Worm (Caenorhabditis elegans): ENCODE measurements around the gene dpy-11.

The dpy-11 gene

DNA sequence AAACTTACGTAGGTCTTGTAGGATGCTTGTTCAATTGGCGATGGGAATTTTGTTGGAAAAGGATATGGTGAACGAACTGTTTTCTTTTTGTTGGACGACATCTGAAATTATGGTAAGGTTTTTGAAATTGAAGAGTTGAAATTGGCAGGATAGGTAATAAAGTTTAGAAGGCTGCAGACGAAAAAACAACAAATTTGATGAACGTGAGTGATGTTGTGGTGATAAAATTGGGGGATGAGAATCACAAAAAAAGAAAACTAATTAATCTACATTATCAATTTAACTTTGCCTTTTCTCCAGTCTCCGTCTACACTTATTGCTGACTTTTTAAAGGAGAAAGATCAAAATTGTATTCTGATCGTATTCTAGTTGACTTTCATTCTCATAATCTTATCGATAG is 21.2 kb downstream of the dpy-11 start, which contains the start of gene cpt-6:
Gene cpt-6, minus strand, starts transcription at position 101 of the 400 bp plus-strand sequence.
- TF ChIP-seq nhr-76 (tag; optimal IDR thresholded peaks at IDR 0.05) (no peak), blmp-1 (tag; optimal IDR thresholded peaks at IDR 0.05) (no peak), lin-13 (tag; optimal IDR thresholded peaks at IDR 0.05) (no peak), ham-2 (GFP tag; optimal IDR thresholded peaks at IDR 0.05) (no peak), pha-4 (tag; optimal IDR thresholded peaks at IDR 0.05) (no peak), flh-1 (GFP tag; optimal IDR thresholded peaks at IDR 0.05) (no peak), ztf-11 (tag; optimal IDR thresholded peaks at IDR 0.05) (no peak), mls-2 (tag; optimal IDR thresholded peaks at IDR 0.05) (no peak), sem-2 (GFP tag; optimal IDR thresholded peaks at IDR 0.05) (no peak), drap-1 (GFP tag; optimal IDR thresholded peaks at IDR 0.05) (no peak), zip-8 (tag; optimal IDR thresholded peaks at IDR 0.05) (no peak), ceh-83 (GFP tag; optimal IDR thresholded peaks at IDR 0.05) (no peak), elt-1 (tag; optimal IDR thresholded peaks at IDR 0.05; ENCODE audit: borderline replicate concordance, insufficient read depth) (no peak), nhr-28 (tag; optimal IDR thresholded peaks at IDR 0.05) (no peak), unc-120 (tag; optimal IDR thresholded peaks at IDR 0.05; ENCODE audit: poor library complexity, severe bottlenecking) (no peak), hlh-1 (tag; optimal IDR thresholded peaks at IDR 0.05) (no peak), elt-3 (tag; optimal IDR thresholded peaks at IDR 0.05) (no peak)

DNA sequence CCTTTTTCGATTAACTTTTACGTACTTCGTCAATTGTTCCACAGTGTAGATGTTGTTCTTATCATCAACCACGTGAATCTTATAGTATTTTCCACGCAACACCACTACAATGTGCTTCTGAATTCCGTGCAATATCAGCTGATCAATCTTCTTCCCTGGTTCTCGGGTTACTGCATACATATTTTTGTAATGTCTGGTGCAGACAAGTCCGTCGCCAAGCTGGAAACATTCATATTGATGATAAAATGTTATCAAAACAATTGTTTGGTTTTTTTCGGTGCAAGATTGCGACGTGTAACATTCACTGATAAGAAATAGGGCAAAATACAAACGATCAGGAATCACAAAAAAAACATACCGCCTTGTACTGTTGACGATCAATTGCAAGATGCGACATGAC is 22.5 kb downstream of the dpy-11 start:
- TF ChIP-seq nhr-28 (tag; optimal IDR thresholded peaks at IDR 0.05) (no peak), lsy-2 (tag; optimal IDR thresholded peaks at IDR 0.05) (no peak), hlh-1 (tag; optimal IDR thresholded peaks at IDR 0.05) (no peak)

DNA sequence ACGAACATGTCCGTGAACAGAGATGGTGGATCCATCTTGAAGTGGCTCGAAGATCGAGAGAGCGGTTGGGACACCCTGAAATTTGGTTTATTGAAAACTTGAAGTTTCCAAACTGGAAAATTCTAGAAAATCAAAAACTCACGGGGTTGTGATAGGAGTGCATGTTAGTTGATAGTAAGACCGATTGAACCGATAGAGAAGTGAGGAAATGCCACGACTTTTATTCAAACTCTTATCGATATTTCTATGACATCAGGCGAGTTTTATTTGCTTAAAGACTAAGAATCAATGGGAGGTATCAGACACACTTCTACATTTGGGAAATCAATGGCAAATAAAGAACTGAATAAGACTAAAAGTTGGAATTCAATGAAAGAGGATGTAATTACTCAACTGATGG is 26.2 kb downstream of the dpy-11 start, which contains the start of gene lec-10:
Gene lec-10, minus strand, starts transcription at position 272 of the 400 bp plus-strand sequence.
- no peak for TF ChIP-seq ceh-83 (GFP tag; optimal IDR thresholded peaks at IDR 0.05)
- TF ChIP-seq cnd-1 (tag; optimal IDR thresholded peaks at IDR 0.05): no peak
- no peak for TF ChIP-seq bed-3 (GFP tag; optimal IDR thresholded peaks at IDR 0.05)
- TF ChIP-seq ham-2 (GFP tag; optimal IDR thresholded peaks at IDR 0.05): no peak
- TF ChIP-seq zip-8 (tag; optimal IDR thresholded peaks at IDR 0.05): no peak
- TF ChIP-seq lin-32 (GFP tag; optimal IDR thresholded peaks at IDR 0.05): no peak
- TF ChIP-seq nhr-28 (tag; optimal IDR thresholded peaks at IDR 0.05): no peak
- TF ChIP-seq lsy-2 (tag; optimal IDR thresholded peaks at IDR 0.05): no peak
- TF ChIP-seq drap-1 (GFP tag; optimal IDR thresholded peaks at IDR 0.05): no peak
- no peak for TF ChIP-seq pha-4 (tag; optimal IDR thresholded peaks at IDR 0.05)
- no peak for TF ChIP-seq nhr-76 (tag; optimal IDR thresholded peaks at IDR 0.05)
- no peak for TF ChIP-seq M03D4.4 (tag; optimal IDR thresholded peaks at IDR 0.05)
- no peak for TF ChIP-seq elt-3 (tag; optimal IDR thresholded peaks at IDR 0.05)
- no peak for TF ChIP-seq sptf-1 (tag; optimal IDR thresholded peaks at IDR 0.05)
- no peak for TF ChIP-seq ceh-43 (GFP tag; optimal IDR thresholded peaks at IDR 0.05)
- TF ChIP-seq unc-39 (tag; optimal IDR thresholded peaks at IDR 0.05): no peak

DNA sequence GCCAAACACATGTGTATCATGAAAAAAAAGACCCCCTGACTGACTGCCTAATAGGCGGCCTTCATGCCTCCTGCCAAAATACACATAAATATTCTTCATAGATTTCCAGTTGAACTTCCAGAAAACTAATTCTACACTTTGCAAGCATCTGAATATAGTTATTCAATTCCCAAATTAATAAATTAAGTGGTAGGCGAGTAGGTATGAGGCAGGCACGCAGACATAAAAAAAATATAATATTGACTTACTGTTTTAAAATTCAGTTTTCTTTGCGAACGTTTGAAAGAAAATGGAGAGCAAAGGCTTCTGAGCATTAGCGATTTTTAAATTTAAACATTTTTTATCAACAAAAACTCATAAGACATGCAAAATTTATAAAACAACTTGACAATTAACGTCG is 27.2 kb downstream of the dpy-11 start:
- TF ChIP-seq lin-32 (GFP tag; optimal IDR thresholded peaks at IDR 0.05) (no peak), flh-1 (GFP tag; optimal IDR thresholded peaks at IDR 0.05) (no peak), ztf-11 (tag; optimal IDR thresholded peaks at IDR 0.05) (no peak), sptf-1 (tag; optimal IDR thresholded peaks at IDR 0.05) (peak; percentile 0)

DNA sequence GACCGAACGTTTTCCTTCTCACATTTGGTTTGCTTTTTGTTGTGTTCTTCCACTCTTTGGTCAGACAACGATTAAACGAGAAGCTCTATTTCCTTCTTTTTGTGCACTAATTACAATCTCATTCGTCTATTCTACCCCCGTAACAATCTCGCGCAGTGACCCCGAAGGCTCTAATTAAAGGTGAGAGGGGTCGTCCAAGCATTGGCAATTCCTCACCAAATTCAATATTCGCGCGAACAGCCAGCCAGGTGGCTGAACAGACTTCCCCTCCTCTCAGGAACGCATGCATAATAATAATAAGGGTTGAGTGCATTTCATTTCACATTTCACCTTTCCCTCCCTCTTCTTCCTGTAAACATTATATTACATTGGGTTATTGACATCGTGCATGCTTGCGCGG is 29.9 kb downstream of the dpy-11 start:
- TF ChIP-seq mep-1 (tag; optimal IDR thresholded peaks at IDR 0.05) (no peak), mab-5 (tag; optimal IDR thresholded peaks at IDR 0.05) (no peak), bed-3 (GFP tag; optimal IDR thresholded peaks at IDR 0.05) (no peak), flh-1 (GFP tag; optimal IDR thresholded peaks at IDR 0.05) (no peak), pha-4 (tag; optimal IDR thresholded peaks at IDR 0.05) (peak; percentile 10), ceh-43 (GFP tag; optimal IDR thresholded peaks at IDR 0.05) (peak; percentile 68), mls-2 (tag; optimal IDR thresholded peaks at IDR 0.05) (peak; percentile 71), sptf-1 (tag; optimal IDR thresholded peaks at IDR 0.05) (peak; percentile 74), lin-32 (GFP tag; optimal IDR thresholded peaks at IDR 0.05) (peak; percentile 22), ceh-83 (GFP tag; optimal IDR thresholded peaks at IDR 0.05) (peak; percentile 20), sem-2 (GFP tag; optimal IDR thresholded peaks at IDR 0.05) (peak; percentile 23), nhr-2 (tag; optimal IDR thresholded peaks at IDR 0.05) (peak; percentile 47)

DNA sequence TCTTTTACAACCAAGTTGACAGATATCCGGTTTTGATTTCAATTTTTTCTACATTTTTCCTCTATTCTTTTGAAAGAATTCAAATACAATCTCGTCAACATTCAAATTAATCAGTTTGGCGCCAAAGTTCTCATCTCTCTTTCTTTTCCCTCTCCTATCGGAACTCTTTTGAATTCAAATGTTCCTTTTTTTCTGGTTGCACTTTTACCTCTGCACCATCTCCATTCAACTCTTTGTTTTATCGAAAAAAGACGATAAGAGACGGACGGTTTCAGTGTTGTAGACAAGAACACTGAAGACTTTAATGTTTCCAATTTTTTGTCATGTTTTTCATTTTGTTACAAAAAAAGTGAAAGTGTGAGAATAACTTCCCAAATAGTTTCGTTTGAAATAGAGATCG is 39.0 kb downstream of the dpy-11 start:
- TF ChIP-seq mab-5 (tag; optimal IDR thresholded peaks at IDR 0.05): no peak
- no peak for TF ChIP-seq hlh-1 (tag; optimal IDR thresholded peaks at IDR 0.05)
- TF ChIP-seq mls-2 (tag; optimal IDR thresholded peaks at IDR 0.05): no peak
- no peak for TF ChIP-seq ceh-39 (tag; optimal IDR thresholded peaks at IDR 0.05)
- TF ChIP-seq bed-3 (GFP tag; optimal IDR thresholded peaks at IDR 0.05): no peak
- no peak for TF ChIP-seq pha-4 (tag; optimal IDR thresholded peaks at IDR 0.05)
- no peak for TF ChIP-seq sem-2 (GFP tag; optimal IDR thresholded peaks at IDR 0.05)
- no peak for TF ChIP-seq M03D4.4 (tag; optimal IDR thresholded peaks at IDR 0.05)
- no peak for TF ChIP-seq snpc-4 (tag; optimal IDR thresholded peaks at IDR 0.05)
- no peak for TF ChIP-seq zip-8 (tag; optimal IDR thresholded peaks at IDR 0.05)
- TF ChIP-seq unc-39 (tag; optimal IDR thresholded peaks at IDR 0.05): no peak
- no peak for TF ChIP-seq blmp-1 (tag; optimal IDR thresholded peaks at IDR 0.05)
- TF ChIP-seq elt-3 (tag; optimal IDR thresholded peaks at IDR 0.05): no peak
- TF ChIP-seq lin-32 (GFP tag; optimal IDR thresholded peaks at IDR 0.05): no peak
- TF ChIP-seq nhr-12 (tag; optimal IDR thresholded peaks at IDR 0.05): no peak
- no peak for TF ChIP-seq drap-1 (GFP tag; optimal IDR thresholded peaks at IDR 0.05)
- no peak for TF ChIP-seq unc-120 (tag; optimal IDR thresholded peaks at IDR 0.05; ENCODE audit: poor library complexity, severe bottlenecking)
- TF ChIP-seq ceh-83 (GFP tag; optimal IDR thresholded peaks at IDR 0.05): no peak
